Worm (Caenorhabditis elegans): Measurements from ENCODE around the gene cyc-2.2.

cyc-2.2 gene

ce11 chrV:12608857-12609256, 3.2 kb downstream of the cyc-2.2 start, which contains the start of gene ZC116.5:
Gene ZC116.5, minus strand, starts transcription at chrV:12608957.
- TF ChIP-seq sdc-2 (tag; optimal IDR thresholded peaks at IDR 0.05): no peak
- TF ChIP-seq lin-11 (tag; optimal IDR thresholded peaks at IDR 0.05): no peak
- no peak for TF ChIP-seq elt-4 (tag; optimal IDR thresholded peaks at IDR 0.05)
- TF ChIP-seq fkh-6 (tag; optimal IDR thresholded peaks at IDR 0.05): no peak
- no peak for TF ChIP-seq nfya-1 (tag; optimal IDR thresholded peaks at IDR 0.05)
- no peak for TF ChIP-seq hlh-30 (tag; optimal IDR thresholded peaks at IDR 0.05; ENCODE audit: insufficient read depth)
- TF ChIP-seq pros-1 (tag; optimal IDR thresholded peaks at IDR 0.05): no peak
- no peak for TF ChIP-seq pag-3 (tag; optimal IDR thresholded peaks at IDR 0.05; ENCODE audit: borderline replicate concordance)
- no peak for TF ChIP-seq hlh-8 (tag; optimal IDR thresholded peaks at IDR 0.05)
- no peak for TF ChIP-seq pqm-1 (tag; optimal IDR thresholded peaks at IDR 0.05)
- TF ChIP-seq ahr-1 (tag; optimal IDR thresholded peaks at IDR 0.05): no peak
- TF ChIP-seq nhr-232 (tag; optimal IDR thresholded peaks at IDR 0.05): no peak
- TF ChIP-seq odd-2 (tag; optimal IDR thresholded peaks at IDR 0.05): no peak
- TF ChIP-seq C08G9.2 (tag; optimal IDR thresholded peaks at IDR 0.05): no peak
- TF ChIP-seq K02D7.2 (tag; optimal IDR thresholded peaks at IDR 0.05): no peak
- TF ChIP-seq ceh-19 (GFP tag; optimal IDR thresholded peaks at IDR 0.05): no peak

DNA sequence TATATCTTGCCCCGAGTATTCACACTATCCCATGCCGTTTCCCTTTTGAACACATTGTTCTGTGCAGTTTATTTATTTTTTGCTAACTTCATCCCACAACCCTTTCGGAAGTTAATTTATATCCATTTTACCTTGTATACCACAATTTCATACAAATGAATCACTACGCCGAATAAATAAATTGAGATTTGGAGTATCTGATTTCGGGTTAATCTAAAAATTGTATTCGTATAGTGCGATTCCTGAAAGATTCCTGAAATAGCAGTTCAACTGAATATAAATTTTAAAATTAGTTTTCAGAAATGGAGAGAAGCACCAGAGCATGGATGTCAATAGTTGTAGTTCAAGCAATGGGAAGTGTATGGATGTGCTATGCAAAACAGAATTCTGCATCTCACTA, 4.9 kb downstream of the cyc-2.2 start, which contains the start of gene erg-28:
Gene erg-28, plus strand, starts transcription at position 301 of the 400 bp plus-strand sequence.
- TF ChIP-seq tbx-2 (tag; optimal IDR thresholded peaks at IDR 0.05) (no peak), ceh-48 (tag; optimal IDR thresholded peaks at IDR 0.05) (no peak), K02D7.2 (tag; optimal IDR thresholded peaks at IDR 0.05) (no peak), K09A11.1 (tag; optimal IDR thresholded peaks at IDR 0.05; ENCODE audit: insufficient read depth) (no peak), sox-4 (tag; optimal IDR thresholded peaks at IDR 0.05) (no peak), ceh-14 (tag; optimal IDR thresholded peaks at IDR 0.05) (no peak), mec-3 (tag; optimal IDR thresholded peaks at IDR 0.05; ENCODE audit: borderline replicate concordance) (no peak), F13H6.1 (tag; optimal IDR thresholded peaks at IDR 0.05) (no peak), nhr-232 (tag; optimal IDR thresholded peaks at IDR 0.05) (no peak), ceh-30 (tag; optimal IDR thresholded peaks at IDR 0.05) (no peak), syd-9 (tag; optimal IDR thresholded peaks at IDR 0.05) (no peak), hlh-15 (tag; optimal IDR thresholded peaks at IDR 0.05) (no peak), Y22D7AL.16 (tag; optimal IDR thresholded peaks at IDR 0.05) (no peak)

DNA sequence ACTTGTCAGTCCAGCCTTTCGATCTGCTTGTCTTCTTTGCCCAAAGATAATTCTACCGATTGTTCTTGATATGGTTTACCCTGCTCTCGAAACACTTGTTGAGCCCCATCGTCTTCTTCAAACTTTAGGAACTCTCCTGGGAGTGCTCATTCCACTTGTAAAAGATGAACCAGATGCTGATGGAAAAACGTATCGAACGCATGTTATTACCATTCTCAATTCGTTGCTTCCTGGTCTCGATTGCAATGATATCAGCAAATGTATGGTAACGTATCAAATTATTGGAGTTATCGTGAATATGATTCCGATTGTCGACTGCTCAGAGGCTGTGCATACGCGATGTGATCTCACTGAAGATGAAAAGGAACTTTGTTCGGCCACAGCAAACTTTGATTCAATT, 10.2 kb downstream of the cyc-2.2 start:
- TF ChIP-seq ceh-19 (GFP tag; optimal IDR thresholded peaks at IDR 0.05): no peak
- TF ChIP-seq lin-11 (tag; optimal IDR thresholded peaks at IDR 0.05): no peak
- TF ChIP-seq madf-2 (tag; optimal IDR thresholded peaks at IDR 0.05): no peak
- no peak for TF ChIP-seq lim-6 (tag; optimal IDR thresholded peaks at IDR 0.05)
- no peak for TF ChIP-seq eyg-1 (tag; optimal IDR thresholded peaks at IDR 0.05)
- TF ChIP-seq ceh-45 (GFP tag; IDR thresholded peaks at IDR 0.05): no peak
- no peak for TF ChIP-seq odd-2 (tag; optimal IDR thresholded peaks at IDR 0.05)
- no peak for TF ChIP-seq pha-2 (tag; optimal IDR thresholded peaks at IDR 0.05)
- no peak for TF ChIP-seq C08G9.2 (tag; optimal IDR thresholded peaks at IDR 0.05)
- TF ChIP-seq ceh-24 (tag; optimal IDR thresholded peaks at IDR 0.05): no peak
- TF ChIP-seq nhr-232 (tag; optimal IDR thresholded peaks at IDR 0.05): no peak
- TF ChIP-seq ceh-9 (tag; optimal IDR thresholded peaks at IDR 0.05): no peak

DNA sequence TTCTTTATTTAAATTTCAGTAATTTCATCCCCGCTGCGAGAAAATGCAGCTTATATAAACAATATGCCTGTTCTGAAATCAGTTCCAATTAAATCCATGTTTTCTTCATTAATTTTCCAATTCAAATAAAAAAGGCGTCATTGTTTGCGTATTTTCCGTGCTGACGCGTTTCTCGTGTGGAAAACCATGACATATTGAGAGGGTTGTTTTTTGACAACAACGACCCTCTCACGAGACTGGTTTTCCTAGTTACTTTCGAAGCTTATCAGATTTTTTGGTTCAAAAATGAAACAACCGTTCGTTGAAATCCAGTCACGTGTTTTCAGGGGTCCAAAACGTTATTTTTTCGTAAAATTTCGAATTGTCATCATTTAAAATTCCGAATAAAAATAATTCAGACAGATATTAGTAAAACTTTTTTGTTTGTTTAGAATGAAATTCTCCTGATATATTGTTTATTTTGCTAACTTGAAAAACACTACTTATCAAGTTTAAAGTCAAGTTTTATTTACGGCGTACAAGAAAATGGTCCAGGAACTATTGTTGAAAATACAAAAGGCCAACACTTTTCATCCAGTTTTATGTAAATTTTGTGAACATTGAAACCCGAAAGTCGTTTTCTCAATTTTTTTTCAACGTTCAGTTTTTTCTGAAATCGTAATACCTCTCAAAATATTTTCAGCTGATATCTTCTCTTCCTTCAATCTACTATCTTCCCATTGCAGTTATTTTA, 12.3 kb downstream of the cyc-2.2 start, which contains the start of gene C14C10.5:
Gene C14C10.5, plus strand, starts transcription at position 683 of the 733 bp plus-strand sequence.
- TF ChIP-seq sdc-2 (tag; optimal IDR thresholded peaks at IDR 0.05) (no peak), fkh-10 (GFP tag; optimal IDR thresholded peaks at IDR 0.05) (no peak), nfya-1 (tag; optimal IDR thresholded peaks at IDR 0.05) (no peak), nhr-11 (tag; optimal IDR thresholded peaks at IDR 0.05) (no peak), hlh-6 (tag; optimal IDR thresholded peaks at IDR 0.05) (no peak), sox-4 (tag; optimal IDR thresholded peaks at IDR 0.05) (no peak), fkh-6 (tag; optimal IDR thresholded peaks at IDR 0.05) (no peak), ceh-45 (GFP tag; IDR thresholded peaks at IDR 0.05) (no peak), zip-5 (tag; optimal IDR thresholded peaks at IDR 0.05) (no peak), ceh-24 (tag; optimal IDR thresholded peaks at IDR 0.05) (no peak), lim-6 (tag; optimal IDR thresholded peaks at IDR 0.05) (no peak)
